In genomic region chr3L:11485956-11486609, dm6 we compare ENCODE assay signal across 1 fruit fly cellular context.
TF ChIP-seq lines count a peak whose summit lies in the region.

No protein-coding gene starts in this region.

TF ChIP-seq in whole organism, embryonic, 481 proteins besides CTCF, POLR2A, EP300 and RAD21 (continued from another document):
- TF ChIP-seq lola (GFP tag; optimal IDR thresholded peaks at IDR 0.05; lab: Kevin White, UChicago) (peak in 1 of 3 experiments; percentile 38), Bgb (GFP tag; IDR thresholded peaks at IDR 0.05; lab: Robert Waterston, UW; ENCODE audit: partially characterized antibody) (0 out of 2 replicates have a peak, but pooled peaks have one; percentile 12), Pdp1 (GFP tag; optimal IDR thresholded peaks at IDR 0.05; lab: Kevin White, UChicago) (peak in 1 of 2 experiments; percentile 21), CG11504 (tag; optimal IDR thresholded peaks at IDR 0.05; lab: Kevin White, UChicago) (peak; percentile 42), Camta (GFP tag; optimal IDR thresholded peaks at IDR 0.05; lab: Kevin White, UChicago) (peak; percentile 3), dmrt11E (tag; optimal IDR thresholded peaks at IDR 0.05; lab: Kevin White, UChicago) (peak; percentile 26), CG17361 (GFP tag; IDR thresholded peaks at IDR 0.05; lab: Robert Waterston, UW) (peak; percentile 40; the same call in 2 of the 3 replicates), Six4 (GFP tag; optimal IDR thresholded peaks at IDR 0.05; lab: Kevin White, UChicago) (peak; percentile 25), Sry-δ (GFP tag; optimal IDR thresholded peaks at IDR 0.05; lab: Kevin White, UChicago) (no peak)
TF ChIP-seq in whole organism, embryonic: peak in this region for 67.
